Worm (Caenorhabditis elegans): ENCODE results near the gene tmem-258.

Gene tmem-258

ce11 chrV:7059350-7059749, 3.6 kb upstream of the tmem-258 start, which contains the start of gene mdt-6:
Gene mdt-6 (minus strand): TSS chrV:7059624.
- TF ChIP-seq him-1 (tag; optimal IDR thresholded peaks at IDR 0.05) (no peak), W03F9.2 (tag; optimal IDR thresholded peaks at IDR 0.05) (no peak), dao-5 (tag; optimal IDR thresholded peaks at IDR 0.05) (no peak)

ce11 chrV:7060396-7060795, 2.6 kb upstream of the tmem-258 start, which contains the start of the genes Y57E12AL.6 and Y57E12AL.1:
Gene Y57E12AL.6 (minus strand): TSS chrV:7060470.
Gene Y57E12AL.1 (plus strand): TSS chrV:7060530.
- no peak for TF ChIP-seq dao-5 (tag; optimal IDR thresholded peaks at IDR 0.05)
- TF ChIP-seq W03F9.2 (tag; optimal IDR thresholded peaks at IDR 0.05), result peak; percentile 95

ce11 chrV:7065226-7065625, 2.3 kb downstream of the tmem-258 start, which contains the start of gene Y57E12AR.1:
Gene Y57E12AR.1 (minus strand): TSS chrV:7065326.
- no peak for TF ChIP-seq W03F9.2 (tag; optimal IDR thresholded peaks at IDR 0.05)
- TF ChIP-seq him-1 (tag; optimal IDR thresholded peaks at IDR 0.05), result no peak
- no peak for TF ChIP-seq dao-5 (tag; optimal IDR thresholded peaks at IDR 0.05)

ce11 chrV:7068861-7069260, 5.9 kb downstream of the tmem-258 start:
- no peak for TF ChIP-seq dao-5 (tag; optimal IDR thresholded peaks at IDR 0.05)
- no peak for TF ChIP-seq W03F9.2 (tag; optimal IDR thresholded peaks at IDR 0.05)
- no peak for TF ChIP-seq him-1 (tag; optimal IDR thresholded peaks at IDR 0.05)

ce11 chrV:7069605-7070004, 6.6 kb downstream of the tmem-258 start:
- TF ChIP-seq dao-5 (tag; optimal IDR thresholded peaks at IDR 0.05) (no peak), W03F9.2 (tag; optimal IDR thresholded peaks at IDR 0.05) (no peak), him-1 (tag; optimal IDR thresholded peaks at IDR 0.05) (no peak)

ce11 chrV:7072309-7072708, 9.3 kb downstream of the tmem-258 start, which contains the start of gene F27B10.1:
Gene F27B10.1 (plus strand): TSS chrV:7072609.
- TF ChIP-seq dao-5 (tag; optimal IDR thresholded peaks at IDR 0.05) (no peak), him-1 (tag; optimal IDR thresholded peaks at IDR 0.05) (no peak), W03F9.2 (tag; optimal IDR thresholded peaks at IDR 0.05) (no peak)

- no peak for TF ChIP-seq him-1 (tag; optimal IDR thresholded peaks at IDR 0.05)
- no peak for TF ChIP-seq W03F9.2 (tag; optimal IDR thresholded peaks at IDR 0.05)
- no peak for TF ChIP-seq dao-5 (tag; optimal IDR thresholded peaks at IDR 0.05)
Measured at ce11 chrV:7075646-7076045, 12.7 kb downstream of the tmem-258 start, which contains the start of gene npa-1. Gene npa-1 (plus strand): TSS chrV:7075787.

ce11 chrV:7076161-7076560, 13.2 kb downstream of the tmem-258 start:
- TF ChIP-seq him-1 (tag; optimal IDR thresholded peaks at IDR 0.05) (no peak), dao-5 (tag; optimal IDR thresholded peaks at IDR 0.05) (no peak), W03F9.2 (tag; optimal IDR thresholded peaks at IDR 0.05) (no peak)

- TF ChIP-seq dao-5 (tag; optimal IDR thresholded peaks at IDR 0.05) (no peak), W03F9.2 (tag; optimal IDR thresholded peaks at IDR 0.05) (no peak), him-1 (tag; optimal IDR thresholded peaks at IDR 0.05) (no peak)
Measured at ce11 chrV:7078765-7079164, 15.8 kb downstream of the tmem-258 start.

- no peak for TF ChIP-seq him-1 (tag; optimal IDR thresholded peaks at IDR 0.05)
Measured at ce11 chrV:7079388-7079787, 16.4 kb downstream of the tmem-258 start.

- TF ChIP-seq him-1 (tag; optimal IDR thresholded peaks at IDR 0.05) (peak; percentile 0), dao-5 (tag; optimal IDR thresholded peaks at IDR 0.05) (no peak), W03F9.2 (tag; optimal IDR thresholded peaks at IDR 0.05) (peak; percentile 55)
Measured at ce11 chrV:7084612-7085139, 21.7 kb downstream of the tmem-258 start, which contains the start of gene mys-1. Gene mys-1 (minus strand): TSS chrV:7084662.

ce11 chrV:7085518-7086104, 22.6 kb downstream of the tmem-258 start, which contains the start of gene VC5.2:
Gene VC5.2 (plus strand): TSS chrV:7085956.
- no peak for TF ChIP-seq dao-5 (tag; optimal IDR thresholded peaks at IDR 0.05)
- no peak for TF ChIP-seq him-1 (tag; optimal IDR thresholded peaks at IDR 0.05)
- no peak for TF ChIP-seq W03F9.2 (tag; optimal IDR thresholded peaks at IDR 0.05)

ce11 chrV:7087340-7087739, 24.4 kb downstream of the tmem-258 start:
- no peak for TF ChIP-seq dao-5 (tag; optimal IDR thresholded peaks at IDR 0.05)
- TF ChIP-seq him-1 (tag; optimal IDR thresholded peaks at IDR 0.05), result no peak
- no peak for TF ChIP-seq W03F9.2 (tag; optimal IDR thresholded peaks at IDR 0.05)

ce11 chrV:7089217-7089616, 26.2 kb downstream of the tmem-258 start:
- TF ChIP-seq W03F9.2 (tag; optimal IDR thresholded peaks at IDR 0.05) (peak; percentile 7), him-1 (tag; optimal IDR thresholded peaks at IDR 0.05) (no peak), dao-5 (tag; optimal IDR thresholded peaks at IDR 0.05) (no peak)

- TF ChIP-seq him-1 (tag; optimal IDR thresholded peaks at IDR 0.05) (no peak), W03F9.2 (tag; optimal IDR thresholded peaks at IDR 0.05) (no peak), dao-5 (tag; optimal IDR thresholded peaks at IDR 0.05) (no peak)
Measured at ce11 chrV:7091287-7091686, 28.3 kb downstream of the tmem-258 start, which contains the start of gene nhr-286. Gene nhr-286 (minus strand): TSS chrV:7091610.

Measured in whole organism, L4/young adult.